Fruit fly (Drosophila melanogaster): ENCODE measurements around the gene ema.
A peak's percentile ranks its signal among the peaks of the same experiment; 100 is the strongest.

Gene ema

DNA sequence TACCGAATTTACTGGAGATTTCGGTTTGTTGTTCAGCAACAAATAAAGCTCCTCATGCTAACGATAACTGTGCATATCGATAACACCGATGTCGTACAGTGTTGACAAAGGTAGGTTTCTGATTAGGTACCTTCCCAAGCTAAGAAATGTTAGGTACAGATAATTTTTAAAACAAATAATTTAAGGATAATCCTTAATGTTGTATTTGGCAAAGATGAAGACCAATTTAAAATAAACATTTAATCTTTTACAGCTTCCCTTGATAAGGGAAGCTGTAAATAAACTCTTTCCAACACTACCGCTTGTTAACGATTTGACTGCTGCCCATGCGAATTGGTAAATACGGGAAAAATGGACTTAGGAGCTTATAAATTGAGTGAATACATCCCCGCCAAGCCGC lies 1.5 kb upstream of the ema start, which contains the start of the genes Ttc1 and CG14882 (continued):
- TF ChIP-seq CG8632 (GFP tag; optimal IDR thresholded peaks at IDR 0.05) (peak; percentile 82), CG3032 (tag; optimal IDR thresholded peaks at IDR 0.05) (peak; percentile 67), CG8119 (GFP tag; IDR thresholded peaks at IDR 0.05) (peak; percentile 90), lz (GFP tag; optimal IDR thresholded peaks at IDR 0.05) (peak; percentile 88), Ets96B (tag; optimal IDR thresholded peaks at IDR 0.05) (peak; percentile 81), CG34406 (GFP tag; optimal IDR thresholded peaks at IDR 0.05) (peak; percentile 84), Ets21C (GFP tag; optimal IDR thresholded peaks at IDR 0.05) (no peak), Met (GFP tag; optimal IDR thresholded peaks at IDR 0.05) (no peak), CG6808 (GFP tag; optimal IDR thresholded peaks at IDR 0.05) (no peak), CG6854 (GFP tag; optimal IDR thresholded peaks at IDR 0.05) (no peak), Smox (GFP tag; optimal IDR thresholded peaks at IDR 0.05) (no peak), CG10669 (GFP tag; optimal IDR thresholded peaks at IDR 0.05) (no peak), Eip75B (GFP tag; optimal IDR thresholded peaks at IDR 0.05) (peak; percentile 90), Sox102F (GFP tag; optimal IDR thresholded peaks at IDR 0.05) (no peak)

DNA sequence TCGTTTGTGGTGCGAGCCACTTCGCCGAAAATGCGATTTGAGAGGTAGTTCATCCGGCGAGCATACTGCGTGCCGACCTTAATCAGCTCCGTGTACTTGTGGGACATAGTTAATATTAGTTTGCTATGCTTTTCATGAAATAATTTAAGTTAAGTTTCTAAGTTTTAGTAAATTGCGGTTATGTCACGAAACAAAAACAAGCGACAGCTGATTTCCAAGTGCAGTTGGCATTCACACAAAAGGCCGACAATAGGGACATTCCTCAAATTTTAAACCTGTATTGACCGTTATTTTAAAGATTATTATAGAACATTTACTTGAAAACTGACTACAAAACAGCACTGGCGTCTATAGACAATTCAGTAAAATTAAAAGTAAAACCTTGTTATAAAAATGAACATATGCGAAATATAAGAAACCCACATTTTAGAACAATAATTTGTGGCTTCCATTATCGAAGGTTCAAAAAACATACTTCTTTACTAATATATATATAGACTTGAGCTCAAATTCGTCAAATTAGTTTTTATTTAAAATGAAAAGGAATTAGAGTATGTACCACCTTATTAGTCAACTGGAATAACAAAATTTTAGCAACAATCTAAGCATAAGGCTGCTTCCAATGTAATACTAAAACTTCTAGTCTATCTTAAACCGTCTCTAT lies 5.0 kb downstream of the ema start, which contains the start of gene mRpS33:
TSS of gene mRpS33 (minus strand) at position 224 of the 664 bp plus-strand sequence.
- TF ChIP-seq vri (GFP tag; optimal IDR thresholded peaks at IDR 0.05) (peak; percentile 49), Lpt (GFP tag; optimal IDR thresholded peaks at IDR 0.05) (no peak), Eip78C (GFP tag) (peak; percentile 16), Ets21C (GFP tag; optimal IDR thresholded peaks at IDR 0.05) (no peak), spab (GFP tag; optimal IDR thresholded peaks at IDR 0.05) (no peak)

DNA sequence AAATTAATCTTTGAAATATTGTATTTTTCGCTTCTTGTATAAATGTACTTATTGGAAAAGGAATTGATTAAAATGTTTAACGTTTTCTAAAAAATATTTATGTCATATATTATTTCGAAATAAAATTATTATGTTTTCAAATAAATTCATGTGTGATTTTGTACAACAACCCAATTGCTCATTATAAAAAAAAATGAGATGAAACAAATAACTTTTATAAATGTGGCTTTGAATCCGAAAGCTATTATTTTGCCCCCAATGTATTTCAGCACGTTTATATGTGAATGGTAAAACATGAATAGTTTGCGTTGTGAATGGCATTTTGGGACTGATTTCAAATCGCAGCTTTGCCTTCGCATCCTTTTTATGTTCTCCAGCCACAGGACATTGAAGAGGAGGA lies 6.9 kb downstream of the ema start, which contains the start of gene CG14881:
TSS of gene CG14881 (plus strand) at position 301 of the 400 bp plus-strand sequence.
- no peak for TF ChIP-seq CG3032 (tag; optimal IDR thresholded peaks at IDR 0.05)
- TF ChIP-seq CG16779 (tag; optimal IDR thresholded peaks at IDR 0.05), result no peak
- no peak for TF ChIP-seq vri (GFP tag; optimal IDR thresholded peaks at IDR 0.05)
- TF ChIP-seq eg (GFP tag; IDR thresholded peaks at IDR 0.05), result no peak
- no peak for TF ChIP-seq CG34406 (GFP tag; optimal IDR thresholded peaks at IDR 0.05)
- no peak for TF ChIP-seq CG1621 (tag; optimal IDR thresholded peaks at IDR 0.05)
- no peak for TF ChIP-seq Ets21C (GFP tag; optimal IDR thresholded peaks at IDR 0.05)
- TF ChIP-seq Blimp-1 (GFP tag; optimal IDR thresholded peaks at IDR 0.05), result no peak
- TF ChIP-seq esn (GFP tag; optimal IDR thresholded peaks at IDR 0.05), result no peak
- TF ChIP-seq CG11762 (GFP tag; optimal IDR thresholded peaks at IDR 0.05; ENCODE audit: insufficient read depth), result no peak
- TF ChIP-seq svp (GFP tag), result no peak
- TF ChIP-seq salr (GFP tag; optimal IDR thresholded peaks at IDR 0.05), result no peak
- no peak for TF ChIP-seq lz (GFP tag; optimal IDR thresholded peaks at IDR 0.05)
- no peak for TF ChIP-seq CG6808 (GFP tag; optimal IDR thresholded peaks at IDR 0.05)
- no peak for TF ChIP-seq achi (GFP tag; optimal IDR thresholded peaks at IDR 0.05)

DNA sequence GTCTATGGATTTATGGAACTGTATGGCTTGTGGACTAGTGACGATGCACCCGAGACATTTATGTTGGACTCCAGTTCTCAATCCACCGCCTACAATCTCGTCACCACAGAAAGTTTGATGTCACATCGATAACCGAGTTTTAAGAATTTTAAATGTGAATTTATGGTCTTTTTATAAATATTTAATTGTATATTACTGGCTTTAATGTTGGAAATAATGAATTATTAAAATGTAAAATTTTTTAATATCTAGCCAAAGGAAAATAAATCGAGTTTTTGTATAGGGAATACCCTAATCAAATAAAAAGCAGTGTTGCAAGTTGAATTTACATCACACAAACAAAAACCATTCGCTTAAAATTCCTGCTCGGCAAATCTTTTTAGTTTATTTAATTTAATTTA lies 8.8 kb downstream of the ema start, which contains the start of gene Fntb:
TSS of gene Fntb (plus strand) at position 334 of the 401 bp plus-strand sequence.
- no peak for TF ChIP-seq Ets21C (GFP tag; optimal IDR thresholded peaks at IDR 0.05)
- TF ChIP-seq CG15336 (GFP tag; IDR thresholded peaks at IDR 0.05), result peak; percentile 53; the same call in 1 of the 2 replicates
- TF ChIP-seq CG8632 (GFP tag; optimal IDR thresholded peaks at IDR 0.05), result no peak
- TF ChIP-seq Eip93F (GFP tag; optimal IDR thresholded peaks at IDR 0.05), result peak; percentile 18
- no peak for TF ChIP-seq spab (GFP tag; optimal IDR thresholded peaks at IDR 0.05)
- TF ChIP-seq fkh (GFP tag; optimal IDR thresholded peaks at IDR 0.05), result no peak
- no peak for TF ChIP-seq net (GFP tag; optimal IDR thresholded peaks at IDR 0.05)
- TF ChIP-seq CG11762 (GFP tag; optimal IDR thresholded peaks at IDR 0.05; ENCODE audit: insufficient read depth), result peak; percentile 33
- TF ChIP-seq CG32006 (GFP tag; optimal IDR thresholded peaks at IDR 0.05), result no peak
- no peak for TF ChIP-seq dac (GFP tag; optimal IDR thresholded peaks at IDR 0.05)
- TF ChIP-seq Eip75B (GFP tag; optimal IDR thresholded peaks at IDR 0.05), result no peak
- no peak for TF ChIP-seq fd85E (GFP tag; optimal IDR thresholded peaks at IDR 0.05)
- peak; percentile 53 for TF ChIP-seq vri (GFP tag; optimal IDR thresholded peaks at IDR 0.05)
- peak; percentile 70 for TF ChIP-seq dsx (GFP tag; optimal IDR thresholded peaks at IDR 0.05; ENCODE audit: poor library complexity, severe bottlenecking)
- no peak for TF ChIP-seq svp (GFP tag)
- no peak for TF ChIP-seq ss (GFP tag; optimal IDR thresholded peaks at IDR 0.05)
- peak; percentile 38 for TF ChIP-seq Sox15 (GFP tag; optimal IDR thresholded peaks at IDR 0.05)
- TF ChIP-seq fd59A (GFP tag; optimal IDR thresholded peaks at IDR 0.05), result peak; percentile 7
- TF ChIP-seq Sox14 (GFP tag; optimal IDR thresholded peaks at IDR 0.05), result peak; percentile 52
- no peak for TF ChIP-seq CG34406 (GFP tag; optimal IDR thresholded peaks at IDR 0.05)
- TF ChIP-seq CG6792 (GFP tag; optimal IDR thresholded peaks at IDR 0.05), result peak; percentile 47
- TF ChIP-seq CG8119 (GFP tag; IDR thresholded peaks at IDR 0.05), result peak; percentile 57; the same call in 2 of the 3 replicates
- TF ChIP-seq achi (GFP tag; optimal IDR thresholded peaks at IDR 0.05), result peak; percentile 67
- no peak for TF ChIP-seq Hr4 (GFP tag; optimal IDR thresholded peaks at IDR 0.05)
- TF ChIP-seq pdm3 (GFP tag; optimal IDR thresholded peaks at IDR 0.05), result no peak
- TF ChIP-seq CG7368 (GFP tag; optimal IDR thresholded peaks at IDR 0.05), result no peak

Measured in whole organism, prepupa.